Fruit fly (Drosophila melanogaster) whole organism, embryonic: Measurements from ENCODE around the gene TotZ.

ENCODE experiments used
- Ada2b ChIP-seq: fragments of 200-800 bp; sonication (Bioruptor generic); IDR thresholded peaks from 2 replicates; pipeline ENCODE4 v1.3.6; 2022; ENCODE audit warnings: missing biosample characterization, missing genetic modification characterization
- Antp ChIP-seq: fragments of 200-800 bp; sonication (Bioruptor generic); optimal IDR thresholded peaks from 3 replicates; lab custom pipeline; 2016; ENCODE audit warnings: missing biosample characterization, missing genetic modification characterization
- BtbVII ChIP-seq: fragments of 200-800 bp; sonication (Bioruptor generic); optimal IDR thresholded peaks from 3 replicates; lab custom pipeline; 2017; ENCODE audit warnings: missing biosample characterization, mild to moderate bottlenecking, missing genetic modification characterization
- CG1024 ChIP-seq: fragments of 200-800 bp; sonication (Bioruptor generic); IDR thresholded peaks from 2 replicates; pipeline ENCODE4 v1.3.6; 2022; ENCODE audit warnings: missing biosample characterization, missing genetic modification characterization
- CG10366 ChIP-seq: fragments of 200-800 bp; sonication (Bioruptor generic); IDR thresholded peaks from 2 replicates; pipeline ENCODE4 v1.3.6; 2022; ENCODE audit warnings: missing biosample characterization, missing genetic modification characterization
- CG10565 ChIP-seq: fragments of 200-800 bp; sonication (Bioruptor generic); optimal IDR thresholded peaks from 3 replicates; lab custom pipeline; 2016; ENCODE audit warnings: missing biosample characterization, mild to moderate bottlenecking, missing genetic modification characterization
- CG12071 ChIP-seq: fragments of 200-800 bp; sonication (Bioruptor generic); optimal IDR thresholded peaks from 3 replicates; lab custom pipeline; 2018; ENCODE audit warnings: missing biosample characterization, mild to moderate bottlenecking, missing genetic modification characterization
- CG12769 ChIP-seq: fragments of 200-800 bp; sonication (Bioruptor generic); optimal IDR thresholded peaks from 2 replicates; lab custom pipeline; 2019; ENCODE audit warnings: missing biosample characterization, mild to moderate bottlenecking, missing genetic modification characterization, moderate library complexity
- CG13624 ChIP-seq: fragments of 200-800 bp; sonication (Bioruptor generic); optimal IDR thresholded peaks from 2 replicates; lab custom pipeline; 2016; ENCODE audit warnings: missing biosample characterization, missing genetic modification characterization
- CG13775 ChIP-seq: fragments of 200-800 bp; sonication (Bioruptor generic); optimal IDR thresholded peaks from 3 replicates; lab custom pipeline; 2017; ENCODE audit warnings: missing biosample characterization, mild to moderate bottlenecking, missing genetic modification characterization
- CG15011 ChIP-seq: fragments of 200-800 bp; sonication (Bioruptor generic); optimal IDR thresholded peaks from 3 replicates; lab custom pipeline; 2018; ENCODE audit warnings: missing biosample characterization, mild to moderate bottlenecking, missing genetic modification characterization
- CG16813 ChIP-seq: fragments of 200-800 bp; sonication (Bioruptor generic); IDR thresholded peaks from 3 replicates; pipeline ENCODE4 v1.3.6; 2022; ENCODE audit warnings: missing biosample characterization, missing genetic modification characterization; ENCODE audit not compliant: partially characterized antibody
- CG2129 ChIP-seq: fragments of 200-800 bp; sonication (Bioruptor generic); IDR thresholded peaks from 2 replicates; pipeline ENCODE4 v1.3.6; 2022; ENCODE audit warnings: missing biosample characterization, missing genetic modification characterization; ENCODE audit not compliant: partially characterized antibody
- CG3065 ChIP-seq: fragments of 200-800 bp; sonication (Bioruptor generic); optimal IDR thresholded peaks from 2 replicates; lab custom pipeline; 2016; ENCODE audit warnings: missing biosample characterization, missing genetic modification characterization
- CG32532 ChIP-seq: fragments of 200-800 bp; sonication (Bioruptor generic); IDR thresholded peaks from 2 replicates; pipeline ENCODE4 v1.3.6; 2022; ENCODE audit warnings: missing biosample characterization, missing genetic modification characterization
- CG34224 ChIP-seq: fragments of 200-800 bp; sonication (Bioruptor generic); IDR thresholded peaks from 3 replicates; pipeline ENCODE4 v1.3.6; 2022; ENCODE audit warnings: missing biosample characterization, missing genetic modification characterization; ENCODE audit not compliant: partially characterized antibody
- CG34376 ChIP-seq: fragments of 200-800 bp; sonication (Bioruptor generic); optimal IDR thresholded peaks from 2 replicates; lab custom pipeline; 2018; ENCODE audit warnings: missing biosample characterization, mild to moderate bottlenecking, missing genetic modification characterization
- CG4282 ChIP-seq: fragments of 200-800 bp; sonication (Bioruptor generic); optimal IDR thresholded peaks from 2 replicates; lab custom pipeline; 2016; ENCODE audit warnings: missing biosample characterization, missing genetic modification characterization
- CG6175 ChIP-seq: fragments of 200-800 bp; sonication (Bioruptor generic); IDR thresholded peaks from 3 replicates; pipeline ENCODE4 v1.3.6; 2022; ENCODE audit warnings: missing biosample characterization, missing genetic modification characterization
- CG6689 ChIP-seq: fragments of 200-800 bp; sonication (Bioruptor generic); IDR thresholded peaks from 2 replicates; pipeline ENCODE4 v1.3.6; 2022; ENCODE audit warnings: missing biosample characterization, missing genetic modification characterization
- CG6854 ChIP-seq: fragments of 200-800 bp; sonication (Bioruptor generic); optimal IDR thresholded peaks from 3 replicates; lab custom pipeline; 2017; ENCODE audit warnings: missing biosample characterization, mild to moderate bottlenecking, missing genetic modification characterization
- CG7556 ChIP-seq: fragments of 200-800 bp; sonication (Bioruptor generic); optimal IDR thresholded peaks from 2 replicates; lab custom pipeline; 2017; ENCODE audit warnings: missing biosample characterization, mild to moderate bottlenecking, missing genetic modification characterization
- CG7839 ChIP-seq: fragments of 200-800 bp; sonication (Bioruptor generic); optimal IDR thresholded peaks from 3 replicates; lab custom pipeline; 2018; ENCODE audit warnings: missing biosample characterization, mild to moderate bottlenecking, missing genetic modification characterization, moderate library complexity
- CG9727 ChIP-seq: fragments of 200-800 bp; sonication (Bioruptor generic); optimal IDR thresholded peaks from 3 replicates; lab custom pipeline; 2017; ENCODE audit warnings: missing biosample characterization, mild to moderate bottlenecking, missing genetic modification characterization
- CrebB ChIP-seq: fragments of 200-800 bp; sonication (Bioruptor generic); optimal IDR thresholded peaks from 3 replicates; lab custom pipeline; 2018; ENCODE audit warnings: missing biosample characterization, mild to moderate bottlenecking, missing genetic modification characterization
- Dip2 ChIP-seq: fragments of 200-800 bp; sonication (Bioruptor generic); IDR thresholded peaks from 2 replicates; pipeline ENCODE4 v1.3.6; 2022; ENCODE audit warnings: missing biosample characterization, missing genetic modification characterization
- GATAe ChIP-seq: fragments of 200-800 bp; sonication (Bioruptor generic); conservative IDR thresholded peaks from 2 replicates; pipeline ENCODE4 v1.3.6; 2022; ENCODE audit warnings: missing biosample characterization, missing genetic modification characterization
- Med ChIP-seq: fragments of 200-800 bp; sonication (Bioruptor generic); peaks from one replicate; lab custom pipeline; 2016; ENCODE audit warnings: missing biosample characterization, missing genetic modification characterization, mild to moderate bottlenecking, inconsistent platforms, moderate library complexity
- Mes4 ChIP-seq: fragments of 200-800 bp; sonication (Bioruptor generic); optimal IDR thresholded peaks from 2 replicates; lab custom pipeline; 2016; ENCODE audit warnings: missing biosample characterization, missing genetic modification characterization
- Nf-YA ChIP-seq: fragments of 200-800 bp; sonication (Bioruptor generic); IDR thresholded peaks from 2 replicates; pipeline ENCODE4 v1.3.6; 2022; ENCODE audit warnings: missing biosample characterization, missing genetic modification characterization
- Sin3A ChIP-seq: fragments of >200 bp; optimal IDR thresholded peaks from 2 replicates; lab custom pipeline; 2018
- cad ChIP-seq: fragments of >200 bp; optimal IDR thresholded peaks from 2 replicates; lab custom pipeline; 2017; ENCODE audit warnings: missing biosample characterization, missing genetic modification characterization
- cato ChIP-seq: fragments of 200-800 bp; sonication (Bioruptor generic); optimal IDR thresholded peaks from 2 replicates; lab custom pipeline; 2016; ENCODE audit warnings: missing biosample characterization, missing genetic modification characterization, borderline replicate concordance
- dmrt99B ChIP-seq: fragments of 200-800 bp; sonication (Bioruptor generic); optimal IDR thresholded peaks from 2 replicates; lab custom pipeline; 2018; ENCODE audit warnings: missing biosample characterization, mild to moderate bottlenecking, missing genetic modification characterization, moderate library complexity
- fd96Cb ChIP-seq: fragments of 200-800 bp; sonication (Bioruptor generic); optimal IDR thresholded peaks from 2 replicates; lab custom pipeline; 2018; ENCODE audit warnings: missing biosample characterization, mild to moderate bottlenecking, missing genetic modification characterization, moderate library complexity
- gsb-n ChIP-seq: fragments of 200-800 bp; sonication (Bioruptor generic); optimal IDR thresholded peaks from 3 replicates; lab custom pipeline; 2018; ENCODE audit warnings: missing biosample characterization, mild to moderate bottlenecking, missing genetic modification characterization
- jumu ChIP-seq: fragments of 200-800 bp; sonication (Bioruptor generic); optimal IDR thresholded peaks from 3 replicates; lab custom pipeline; 2016; ENCODE audit warnings: missing biosample characterization, missing genetic modification characterization
- kay ChIP-seq: fragments of 200-800 bp; sonication (Bioruptor generic); optimal IDR thresholded peaks from 2 replicates; lab custom pipeline; 2016; ENCODE audit warnings: missing biosample characterization, missing genetic modification characterization
- knrl ChIP-seq: fragments of 200-800 bp; sonication (Bioruptor generic); IDR thresholded peaks from 3 replicates; pipeline ENCODE4 v1.3.6; 2022; ENCODE audit warnings: missing biosample characterization, missing genetic modification characterization; ENCODE audit not compliant: partially characterized antibody
- lmd ChIP-seq: fragments of 200-800 bp; sonication (Bioruptor generic); IDR thresholded peaks from 2 replicates; pipeline ENCODE4 v1.3.6; 2022; ENCODE audit warnings: missing biosample characterization, missing genetic modification characterization
- nau ChIP-seq: fragments of 200-800 bp; sonication (Bioruptor generic); optimal IDR thresholded peaks from 3 replicates; lab custom pipeline; 2017; ENCODE audit warnings: missing biosample characterization, mild to moderate bottlenecking, missing genetic modification characterization, missing genetic modification reagents
- nerfin-2 ChIP-seq: fragments of 200-800 bp; sonication (Bioruptor generic); IDR thresholded peaks from 2 replicates; pipeline ENCODE4 v1.3.6; 2022; ENCODE audit warnings: missing biosample characterization, missing genetic modification characterization; ENCODE audit not compliant: partially characterized antibody
- nmo ChIP-seq: fragments of 200-800 bp; sonication (Bioruptor generic); optimal IDR thresholded peaks from 2 replicates; lab custom pipeline; 2018; ENCODE audit warnings: missing biosample characterization, mild to moderate bottlenecking, missing genetic modification characterization, moderate library complexity
- pfk ChIP-seq: fragments of 200-800 bp; sonication (Bioruptor generic); optimal IDR thresholded peaks from 2 replicates; lab custom pipeline; 2018; ENCODE audit warnings: missing biosample characterization, mild to moderate bottlenecking, missing genetic modification characterization, moderate library complexity
- psq ChIP-seq: fragments of 200-800 bp; sonication (Bioruptor generic); optimal IDR thresholded peaks from 2 replicates; lab custom pipeline; 2017; ENCODE audit warnings: missing biosample characterization, missing genetic modification characterization
- row ChIP-seq: fragments of 200-800 bp; sonication (Bioruptor generic); IDR thresholded peaks from 3 replicates; pipeline ENCODE4 v1.3.6; 2022; ENCODE audit warnings: missing biosample characterization, missing genetic modification characterization
- sens ChIP-seq: fragments of 200-800 bp; sonication (Bioruptor generic); peaks from one replicate; lab custom pipeline; 2016; ENCODE audit warnings: missing biosample characterization, missing genetic modification characterization
- shn ChIP-seq: fragments of 200-800 bp; sonication (Bioruptor generic); optimal IDR thresholded peaks from 3 replicates; lab custom pipeline; 2016; ENCODE audit warnings: missing biosample characterization, missing genetic modification characterization
- sob ChIP-seq: fragments of 200-800 bp; sonication (Bioruptor generic); IDR thresholded peaks from 2 replicates; pipeline ENCODE4 v1.3.6; 2022; ENCODE audit warnings: missing biosample characterization, missing genetic modification characterization
- wor ChIP-seq: fragments of 200-800 bp; sonication (Bioruptor generic); IDR thresholded peaks from 2 replicates; pipeline ENCODE4 v1.3.6; 2022; ENCODE audit warnings: missing biosample characterization, missing genetic modification characterization

Gene TotZ

dm6 chr3R:20829416-20830131, 48.0 kb upstream of the TotZ start (continued):
- TF ChIP-seq CG34224 (no peak), CG34376 (GFP tag; lab: Kevin White, UChicago) (no peak), CG2129 (GFP tag; lab: Robert Waterston, UW) (no peak), sob (GFP tag; lab: Robert Waterston, UW) (peak; percentile 59; the same call in 1 of the 2 replicates), Dip2 (GFP tag; lab: Robert Waterston, UW) (no peak), CG13775 (GFP tag; lab: Kevin White, UChicago) (peak; percentile 32), wor (GFP tag; lab: Robert Waterston, UW) (no peak), shn (no peak), CG13624 (GFP tag; lab: Kevin White, UChicago) (no peak), CG6689 (GFP tag; lab: Robert Waterston, UW) (peak; percentile 32; the same call in 1 of the 2 replicates), cad (GFP tag; lab: Kevin White, UChicago) (no peak), BtbVII (GFP tag; lab: Kevin White, UChicago) (no peak), CG1024 (no peak), Nf-YA (GFP tag; lab: Robert Waterston, UW) (no peak), kay (GFP tag; lab: Kevin White, UChicago) (no peak), CG10366 (GFP tag; lab: Robert Waterston, UW) (no peak), CG3065 (GFP tag; lab: Kevin White, UChicago) (no peak), nau (GFP tag; lab: Kevin White, UChicago) (no peak), CrebB (peak; percentile 17), CG12071 (GFP tag; lab: Kevin White, UChicago) (no peak), CG10565 (GFP tag; lab: Kevin White, UChicago) (no peak), psq (GFP tag; lab: Kevin White, UChicago) (no peak), lmd (GFP tag; lab: Robert Waterston, UW) (peak; percentile 9; the same call in 1 of the 2 replicates), CG15011 (GFP tag; lab: Kevin White, UChicago) (no peak), sens (GFP tag; lab: Kevin White, UChicago) (peak; percentile 65), pfk (no peak), CG7839 (tag; lab: Kevin White, UChicago) (peak; percentile 58), Antp (GFP tag; lab: Kevin White, UChicago) (no peak), CG32532 (GFP tag; lab: Robert Waterston, UW) (peak; percentile 53), CG9727 (GFP tag; lab: Kevin White, UChicago) (peak; percentile 63), fd96Cb (tag; lab: Kevin White, UChicago) (peak; percentile 17), nerfin-2 (GFP tag; lab: Robert Waterston, UW) (no peak), row (GFP tag; lab: Robert Waterston, UW) (peak; percentile 91), Med (GFP tag; lab: Kevin White, UChicago) (peak; percentile 93), dmrt99B (tag; lab: Kevin White, UChicago) (peak; percentile 24), CG6175 (GFP tag; lab: Robert Waterston, UW) (0 out of 3 replicates have a peak, but pooled peaks have one; percentile 41), CG16813 (GFP tag; lab: Robert Waterston, UW) (no peak; the same call in 2 of the 3 replicates), cato (GFP tag; lab: Kevin White, UChicago) (no peak), CG12769 (tag; lab: Kevin White, UChicago) (peak; percentile 95), Sin3A (lab: Kevin White, UChicago) (no peak), nmo (peak; percentile 53), CG7556 (GFP tag; lab: Kevin White, UChicago) (peak; percentile 71), Ada2b (GFP tag; lab: Robert Waterston, UW) (no peak), gsb-n (no peak), knrl (GFP tag; lab: Robert Waterston, UW) (no peak), Mes4 (GFP tag; lab: Kevin White, UChicago) (no peak), CG6854 (GFP tag; lab: Kevin White, UChicago) (no peak), jumu (GFP tag; lab: Kevin White, UChicago) (no peak), CG4282 (GFP tag; lab: Kevin White, UChicago) (no peak), GATAe (GFP tag; lab: Robert Waterston, UW) (no peak)
